Fruit fly (Drosophila melanogaster) whole organism, embryonic: Measurements from ENCODE around the gene CG31482.

Experiments
- Adf1 ChIP-seq: fragments of 200-800 bp; sonication (Bioruptor generic); IDR thresholded peaks from 2 replicates; pipeline ENCODE4 v1.3.6; 2022; ENCODE audit warnings: missing biosample characterization, missing genetic modification characterization
- CG11456 ChIP-seq: fragments of 200-800 bp; sonication (Bioruptor generic); IDR thresholded peaks from 3 replicates; pipeline ENCODE4 v1.3.6; 2022; ENCODE audit warnings: missing biosample characterization, missing genetic modification characterization
- H15 ChIP-seq: fragments of 200-800 bp; sonication (Bioruptor generic); IDR thresholded peaks from 3 replicates; pipeline ENCODE4 v1.3.6; 2022; ENCODE audit warnings: missing biosample characterization, missing genetic modification characterization
- NC2α ChIP-seq: fragments of 200-800 bp; sonication (Bioruptor generic); optimal IDR thresholded peaks from 2 replicates; lab custom pipeline; 2016; ENCODE audit warnings: missing biosample characterization, missing genetic modification characterization
- Sin3A ChIP-seq: fragments of >200 bp; optimal IDR thresholded peaks from 2 replicates; lab custom pipeline; 2018
- amos ChIP-seq: fragments of 200-800 bp; sonication (Bioruptor generic); IDR thresholded peaks from 2 replicates; pipeline ENCODE4 v1.3.6; 2022; ENCODE audit warnings: missing biosample characterization, missing genetic modification characterization; ENCODE audit not compliant: partially characterized antibody
- bowl ChIP-seq: fragments of 200-800 bp; sonication (Bioruptor generic); IDR thresholded peaks from 2 replicates; pipeline ENCODE4 v1.3.6; 2022; ENCODE audit warnings: missing biosample characterization, missing genetic modification characterization
- gt ChIP-seq: fragments of 200-800 bp; sonication (Bioruptor generic); IDR thresholded peaks from 2 replicates; pipeline ENCODE4 v1.3.6; 2022; ENCODE audit warnings: missing biosample characterization, missing genetic modification characterization
- hkb ChIP-seq, 2 experiments: fragments of 200-800 bp in 1 of 2; fragments of >200 bp in 1 of 2; sonication (Bioruptor generic) in 1 of 2; IDR thresholded peaks in 1 of 2; optimal IDR thresholded peaks in 1 of 2; 2 replicates each; pipeline versions ENCODE4 v1.3.6 to Lab custom; 2017 to 2022; ENCODE audit warnings: missing biosample characterization in 1 of 2, missing genetic modification characterization in 1 of 2
- sima ChIP-seq: fragments of 200-800 bp; sonication (Bioruptor generic); optimal IDR thresholded peaks from 2 replicates; lab custom pipeline; 2016; ENCODE audit warnings: missing biosample characterization, missing genetic modification characterization
- sob ChIP-seq: fragments of 200-800 bp; sonication (Bioruptor generic); IDR thresholded peaks from 2 replicates; pipeline ENCODE4 v1.3.6; 2022; ENCODE audit warnings: missing biosample characterization, missing genetic modification characterization
- sqz ChIP-seq: fragments of 200-800 bp; sonication (Bioruptor generic); optimal IDR thresholded peaks from 3 replicates; lab custom pipeline; 2018; ENCODE audit warnings: missing biosample characterization, mild to moderate bottlenecking, missing genetic modification characterization
- trem ChIP-seq: fragments of 200-800 bp; optimal IDR thresholded peaks from 3 replicates; lab custom pipeline; 2019; ENCODE audit warnings: missing biosample characterization, mild to moderate bottlenecking, missing genetic modification characterization, moderate library complexity
- wor ChIP-seq: fragments of 200-800 bp; sonication (Bioruptor generic); IDR thresholded peaks from 2 replicates; pipeline ENCODE4 v1.3.6; 2022; ENCODE audit warnings: missing biosample characterization, missing genetic modification characterization

- TF ChIP-seq hkb (optimal IDR thresholded peaks at IDR 0.05; lab: Kevin White, UChicago) (no peak), hkb (GFP tag; IDR thresholded peaks at IDR 0.05; lab: Robert Waterston, UW) (no peak), wor (GFP tag; lab: Robert Waterston, UW) (no peak), sqz (GFP tag; lab: Kevin White, UChicago) (no peak), gt (no peak), bowl (GFP tag; lab: Robert Waterston, UW) (no peak), trem (no peak), Adf1 (GFP tag; lab: Robert Waterston, UW) (no peak), sob (GFP tag; lab: Robert Waterston, UW) (no peak), amos (GFP tag; lab: Robert Waterston, UW) (no peak), NC2α (GFP tag; lab: Kevin White, UChicago) (no peak), Sin3A (no peak), sima (GFP tag; lab: Kevin White, UChicago) (no peak), CG11456 (GFP tag; lab: Robert Waterston, UW) (no peak), H15 (GFP tag; lab: Robert Waterston, UW) (no peak)
Measured at dm6 chr3R:6627800-6628199, 26.8 kb downstream of the CG31482 start, which contains the start of gene sowi.
